Worm (Caenorhabditis elegans) whole organism, L2 larva: ENCODE measurements around the gene C29F9.12.

Experiments used
- C34F6.9 ChIP-seq: fragments of 150-350 bp; optimal IDR thresholded peaks from 2 replicates; lab custom pipeline; 2014; ENCODE audit warnings: missing biosample characterization, missing genetic modification characterization
- F13H6.1 ChIP-seq: sonication (generic microtip); optimal IDR thresholded peaks from 2 replicates; lab custom pipeline; 2016; ENCODE audit warnings: missing genetic modification characterization, missing compliant biosample characterization
- Y55F3AM.14 ChIP-seq: fragments of 200-800 bp; sonication (Bioruptor generic); optimal IDR thresholded peaks from 2 replicates; lab custom pipeline; 2018; ENCODE audit warnings: mild to moderate bottlenecking, missing genetic modification characterization, missing compliant biosample characterization
- ZK546.5 ChIP-seq: sonication (generic microtip); optimal IDR thresholded peaks from 2 replicates; lab custom pipeline; 2017; ENCODE audit warnings: missing biosample characterization, missing genetic modification characterization
- alr-1 ChIP-seq: fragments of 150-350 bp; optimal IDR thresholded peaks from 2 replicates; lab custom pipeline; 2014; ENCODE audit warnings: missing biosample characterization, missing genetic modification characterization
- ama-1 ChIP-seq: fragments of 150-350 bp; optimal IDR thresholded peaks from 2 replicates; lab custom pipeline; 2018; ENCODE audit warnings: inconsistent platforms
- blmp-1 ChIP-seq: sonication (generic microtip); optimal IDR thresholded peaks from 2 replicates; lab custom pipeline; 2017; ENCODE audit warnings: missing genetic modification characterization, mild to moderate bottlenecking, missing compliant biosample characterization, antibody characterized with exemption, moderate library complexity; ENCODE audit not compliant: insufficient read depth
- ceh-16 ChIP-seq: fragments of 150-350 bp; optimal IDR thresholded peaks from 2 replicates; lab custom pipeline; 2014; ENCODE audit warnings: missing biosample characterization, missing genetic modification characterization
- ceh-82 ChIP-seq: fragments of 150-350 bp; optimal IDR thresholded peaks from 2 replicates; lab custom pipeline; 2014; ENCODE audit warnings: missing biosample characterization, missing genetic modification characterization
- crh-2 ChIP-seq: sonication (generic microtip); optimal IDR thresholded peaks from 2 replicates; lab custom pipeline; 2017; ENCODE audit warnings: missing biosample characterization, missing genetic modification characterization
- egl-27 ChIP-seq: sonication (generic microtip); optimal IDR thresholded peaks from 3 replicates; lab custom pipeline; 2017; ENCODE audit warnings: missing biosample characterization, missing genetic modification reagents, missing genetic modification characterization
- elt-1 ChIP-seq: fragments of 150-350 bp; optimal IDR thresholded peaks from 2 replicates; lab custom pipeline; 2014; ENCODE audit warnings: missing biosample characterization, missing genetic modification characterization
- elt-3 ChIP-seq: sonication (generic microtip); optimal IDR thresholded peaks from 2 replicates; lab custom pipeline; 2017; ENCODE audit warnings: missing biosample characterization, missing genetic modification characterization
- fos-1 ChIP-seq: fragments of 150-350 bp; optimal IDR thresholded peaks from 2 replicates; lab custom pipeline; 2014; ENCODE audit warnings: missing biosample characterization, missing genetic modification characterization
- gmeb-1 ChIP-seq: fragments of 150-350 bp; optimal IDR thresholded peaks from 2 replicates; lab custom pipeline; 2014; ENCODE audit warnings: missing biosample characterization, missing genetic modification characterization
- lin-11 ChIP-seq: fragments of 150-350 bp; sonication (generic microtip); optimal IDR thresholded peaks from 2 replicates; lab custom pipeline; 2014; ENCODE audit warnings: missing biosample characterization, missing genetic modification characterization, inconsistent platforms, mixed read lengths
- lin-39 ChIP-seq: fragments of 150-350 bp; optimal IDR thresholded peaks from 2 replicates; lab custom pipeline; 2014; ENCODE audit warnings: missing biosample characterization, missing genetic modification reagents, missing genetic modification characterization
- lsy-2 ChIP-seq, 2 experiments: fragments of 150-350 bp in 1 of 2; sonication (generic microtip) in 1 of 2; optimal IDR thresholded peaks; 2 replicates each; lab custom pipeline; 2014 to 2017; ENCODE audit warnings: missing biosample characterization in 2 of 2, missing genetic modification characterization in 2 of 2
- mab-5 ChIP-seq: fragments of 150-350 bp; optimal IDR thresholded peaks from 2 replicates; lab custom pipeline; 2014; ENCODE audit warnings: missing biosample characterization, missing genetic modification characterization
- mbf-1 ChIP-seq: sonication (generic microtip); optimal IDR thresholded peaks from 2 replicates; lab custom pipeline; 2017; ENCODE audit warnings: missing biosample characterization, missing genetic modification characterization
- nhr-10 ChIP-seq: sonication (generic microtip); optimal IDR thresholded peaks from 2 replicates; lab custom pipeline; 2017; ENCODE audit warnings: missing biosample characterization, missing genetic modification characterization
- nhr-11 ChIP-seq: fragments of 150-350 bp; optimal IDR thresholded peaks from 2 replicates; lab custom pipeline; 2014; ENCODE audit warnings: missing biosample characterization, missing genetic modification characterization
- nhr-129 ChIP-seq: fragments of 150-350 bp; optimal IDR thresholded peaks from 2 replicates; lab custom pipeline; 2014; ENCODE audit warnings: missing biosample characterization, missing genetic modification characterization
- nhr-25 ChIP-seq: fragments of 150-350 bp; sonication (generic microtip); optimal IDR thresholded peaks from 3 replicates; lab custom pipeline; 2014; ENCODE audit warnings: missing biosample characterization, missing genetic modification characterization
- nhr-6 ChIP-seq: fragments of 150-350 bp; optimal IDR thresholded peaks from 2 replicates; lab custom pipeline; 2014; ENCODE audit warnings: missing biosample characterization, missing genetic modification characterization
- sem-4 ChIP-seq: fragments of 150-350 bp; optimal IDR thresholded peaks from 2 replicates; lab custom pipeline; 2014; ENCODE audit warnings: missing biosample characterization, missing genetic modification reagents, missing genetic modification characterization
- sma-3 ChIP-seq: sonication (generic microtip); optimal IDR thresholded peaks from 2 replicates; lab custom pipeline; 2016; ENCODE audit warnings: missing genetic modification reagents, missing genetic modification characterization, missing compliant biosample characterization
- sma-9 ChIP-seq, 2 experiments: fragments of 150-350 bp in 1 of 2; sonication (generic microtip) in 1 of 2; optimal IDR thresholded peaks; 2 replicates each; lab custom pipeline; 2014 to 2016; ENCODE audit warnings: missing genetic modification characterization in 2 of 2, mild to moderate bottlenecking in 1 of 2, missing biosample characterization in 1 of 2, missing compliant biosample characterization in 1 of 2, missing genetic modification reagents in 1 of 2, moderate library complexity in 1 of 2
- snpc-4 ChIP-seq: fragments of 150-350 bp; optimal IDR thresholded peaks from 2 replicates; lab custom pipeline; 2014; ENCODE audit warnings: missing biosample characterization, missing genetic modification characterization
- unc-39 ChIP-seq: fragments of 150-350 bp; optimal IDR thresholded peaks from 2 replicates; lab custom pipeline; 2014; ENCODE audit warnings: missing biosample characterization, missing genetic modification characterization
- unc-55 ChIP-seq: fragments of 150-350 bp; sonication (generic microtip); optimal IDR thresholded peaks from 3 replicates; lab custom pipeline; 2014; ENCODE audit warnings: missing biosample characterization, missing genetic modification reagents, missing genetic modification characterization
- unc-62 ChIP-seq: fragments of 150-350 bp; optimal IDR thresholded peaks from 2 replicates; lab custom pipeline; 2014; ENCODE audit warnings: missing biosample characterization, missing genetic modification reagents, missing genetic modification characterization
- zag-1 ChIP-seq: fragments of 150-350 bp; optimal IDR thresholded peaks from 2 replicates; lab custom pipeline; 2014; ENCODE audit warnings: missing biosample characterization, missing genetic modification characterization
- ztf-1 ChIP-seq: fragments of 200-800 bp; sonication (Bioruptor generic); conservative IDR thresholded peaks from 2 replicates; pipeline ENCODE4 v1.3.6; 2022; ENCODE audit warnings: missing genetic modification characterization, missing compliant biosample characterization
- ztf-11 ChIP-seq: sonication (generic microtip); optimal IDR thresholded peaks from 2 replicates; lab custom pipeline; 2017; ENCODE audit warnings: missing biosample characterization, missing genetic modification characterization

Gene C29F9.12

ce11 chrIII:124478-124877 lies 2.6 kb upstream of the C29F9.12 start, which contains the start of gene pals-23:
TSS of gene pals-23 (plus strand) at chrIII:124778.
- TF ChIP-seq unc-39 (tag; lab: Kevin White, UChicago) = no peak
- no peak for TF ChIP-seq mbf-1 (tag; lab: Kevin White, UChicago)
- TF ChIP-seq elt-1 = no peak
- TF ChIP-seq zag-1 (tag; lab: Kevin White, UChicago) = no peak
- TF ChIP-seq lin-39 (tag; lab: Kevin White, UChicago) = no peak
- TF ChIP-seq ztf-11 (tag; lab: Kevin White, UChicago) = no peak
- TF ChIP-seq unc-62 (GFP tag; lab: Kevin White, UChicago) = no peak
- TF ChIP-seq Y55F3AM.14 = no peak
- TF ChIP-seq, all 48 proteins: peak for 0

ce11 chrIII:120199-120598 lies 1.6 kb downstream of the C29F9.12 start, which contains the start of gene pals-24:
TSS of gene pals-24 (plus strand) at chrIII:120435.
- TF ChIP-seq nhr-129 (tag; lab: Kevin White, UChicago) (no peak), crh-2 (peak; percentile 16), sma-9 (GFP tag; optimal IDR thresholded peaks at IDR 0.05; lab: Kevin White, UChicago) (peak; percentile 8), sma-9 (tag; optimal IDR thresholded peaks at IDR 0.05; lab: Kevin White, UChicago) (no peak), nhr-10 (tag; lab: Kevin White, UChicago) (no peak), fos-1 (tag; lab: Kevin White, UChicago) (peak; percentile 84), gmeb-1 (tag; lab: Kevin White, UChicago) (peak; percentile 26), F13H6.1 (tag; lab: Kevin White, UChicago) (peak; percentile 8)

- TF ChIP-seq ceh-16 (no peak), unc-62 (GFP tag; lab: Kevin White, UChicago) (no peak), unc-39 (tag; lab: Kevin White, UChicago) (no peak), unc-55 (GFP tag; lab: Kevin White, UChicago) (no peak), snpc-4 (no peak), nhr-6 (tag; lab: Kevin White, UChicago) (no peak), ceh-82 (tag; lab: Kevin White, UChicago) (no peak), fos-1 (tag; lab: Kevin White, UChicago) (no peak), nhr-25 (tag; lab: Kevin White, UChicago) (no peak), nhr-10 (tag; lab: Kevin White, UChicago) (no peak), nhr-129 (tag; lab: Kevin White, UChicago) (no peak), elt-3 (tag; lab: Kevin White, UChicago) (no peak), crh-2 (no peak), mbf-1 (tag; lab: Kevin White, UChicago) (no peak), C34F6.9 (tag; lab: Kevin White, UChicago) (no peak), Y55F3AM.14 (no peak), zag-1 (tag; lab: Kevin White, UChicago) (no peak), egl-27 (no peak)
These were observed 4.0 kb downstream of the C29F9.12 start for ce11 chrIII:117857-118256.

ce11 chrIII:117210-117609 lies 4.6 kb downstream of the C29F9.12 start, which contains the start of gene C29F9.5:
TSS of gene C29F9.5 (plus strand) at chrIII:117510.
- TF ChIP-seq unc-62 (GFP tag; lab: Kevin White, UChicago) = no peak
- TF ChIP-seq sma-3 = no peak
- no peak for TF ChIP-seq lin-11 (tag; lab: Kevin White, UChicago)
- no peak for TF ChIP-seq nhr-11 (tag; lab: Kevin White, UChicago)
- no peak for TF ChIP-seq ztf-1 (GFP tag; lab: Robert Waterston, UW)
- no peak for TF ChIP-seq C34F6.9 (tag; lab: Kevin White, UChicago)
- TF ChIP-seq ZK546.5 (tag; lab: Kevin White, UChicago) = no peak
- TF ChIP-seq elt-3 (tag; lab: Kevin White, UChicago) = no peak
- TF ChIP-seq elt-1 = no peak
- no peak for TF ChIP-seq mab-5 (tag; lab: Kevin White, UChicago)
- no peak for TF ChIP-seq ceh-82 (tag; lab: Kevin White, UChicago)
- no peak for TF ChIP-seq sem-4 (tag; lab: Kevin White, UChicago)
- no peak for TF ChIP-seq zag-1 (tag; lab: Kevin White, UChicago)
- TF ChIP-seq ama-1 = no peak
- TF ChIP-seq nhr-10 (tag; lab: Kevin White, UChicago) = no peak
- no peak for TF ChIP-seq F13H6.1 (tag; lab: Kevin White, UChicago)
- TF ChIP-seq ztf-11 (tag; lab: Kevin White, UChicago) = no peak

- TF ChIP-seq nhr-25 (tag; lab: Kevin White, UChicago) (no peak), unc-55 (GFP tag; lab: Kevin White, UChicago) (no peak), elt-1 (no peak), alr-1 (tag; lab: Kevin White, UChicago) (no peak), F13H6.1 (tag; lab: Kevin White, UChicago) (no peak), ztf-11 (tag; lab: Kevin White, UChicago) (no peak), unc-62 (GFP tag; lab: Kevin White, UChicago) (no peak), lsy-2 (tag; optimal IDR thresholded peaks at IDR 0.05; lab: Kevin White, UChicago) (no peak), blmp-1 (tag; lab: Kevin White, UChicago) (no peak), Y55F3AM.14 (no peak), ceh-82 (tag; lab: Kevin White, UChicago) (no peak)
These were observed 7.2 kb downstream of the C29F9.12 start, which contains the start of gene C29F9.6 for ce11 chrIII:114603-115002. TSS of gene C29F9.6 (plus strand) at chrIII:114903.
